Fruit fly (Drosophila melanogaster): ENCODE measurements around the gene CG6621.
A peak's percentile ranks its signal among the peaks of the same experiment; 100 is the strongest.

The CG6621 gene

dm6 chr3R:10862773-10863445 is 30.4 kb downstream of the CG6621 start, which contains the start of gene CG6574 (continued):
- peak in 1 of 2 experiments; percentile 74 for TF ChIP-seq tll (GFP tag; optimal IDR thresholded peaks at IDR 0.05)
- no peak for TF ChIP-seq CG10543 (GFP tag; optimal IDR thresholded peaks at IDR 0.05)
- peak; percentile 5 for TF ChIP-seq CG7556 (GFP tag; optimal IDR thresholded peaks at IDR 0.05)
- no peak for TF ChIP-seq CG18011 (GFP tag; optimal IDR thresholded peaks at IDR 0.05)
- TF ChIP-seq Opbp (GFP tag; IDR thresholded peaks at IDR 0.05; ENCODE audit: partially characterized antibody), result 0 out of 3 replicates have a peak, but pooled peaks have one; percentile 14
- TF ChIP-seq repo (GFP tag; optimal IDR thresholded peaks at IDR 0.05), result no peak
- no peak for TF ChIP-seq cad (GFP tag; optimal IDR thresholded peaks at IDR 0.05)
- peak; percentile 6 for TF ChIP-seq HLH54F (GFP tag; optimal IDR thresholded peaks at IDR 0.05)
- TF ChIP-seq ind (GFP tag; optimal IDR thresholded peaks at IDR 0.05), result peak; percentile 6
- TF ChIP-seq CG4854 (GFP tag; optimal IDR thresholded peaks at IDR 0.05), result peak; percentile 73
- peak; percentile 79; the same call in 3 of the 4 replicates for TF ChIP-seq chinmo (GFP tag; IDR thresholded peaks at IDR 0.05; ENCODE audit: partially characterized antibody)
- peak; percentile 38; the same call in 1 of the 3 replicates for TF ChIP-seq CG14050 (GFP tag; IDR thresholded peaks at IDR 0.05)
- TF ChIP-seq Doc3 (GFP tag; IDR thresholded peaks at IDR 0.05; ENCODE audit: partially characterized antibody), result 0 out of 3 replicates have a peak, but pooled peaks have one; percentile 6
- peak; percentile 97 for TF ChIP-seq CG10274 (GFP tag; optimal IDR thresholded peaks at IDR 0.05)
- no peak for TF ChIP-seq Fer3 (tag; optimal IDR thresholded peaks at IDR 0.05)
- peak; percentile 11 for TF ChIP-seq stwl (tag; optimal IDR thresholded peaks at IDR 0.05)
- TF ChIP-seq kah (GFP tag; optimal IDR thresholded peaks at IDR 0.05), result peak; percentile 45
- TF ChIP-seq Sox102F (GFP tag; optimal IDR thresholded peaks at IDR 0.05), result no peak
- TF ChIP-seq Usf (GFP tag; optimal IDR thresholded peaks at IDR 0.05), result no peak
- TF ChIP-seq zfh1 (GFP tag; IDR thresholded peaks at IDR 0.05), result 0 out of 3 replicates have a peak, but pooled peaks have one; percentile 18
- TF ChIP-seq Hmr (GFP tag; optimal IDR thresholded peaks at IDR 0.05), result peak; percentile 43
- TF ChIP-seq btn (GFP tag; optimal IDR thresholded peaks at IDR 0.05), result no peak
- TF ChIP-seq CG8924 (tag; optimal IDR thresholded peaks at IDR 0.05), result peak; percentile 5
- TF ChIP-seq CG17328 (GFP tag; IDR thresholded peaks at IDR 0.05), result no peak
- peak; percentile 32 for TF ChIP-seq sug (tag; optimal IDR thresholded peaks at IDR 0.05)
- TF ChIP-seq Med (GFP tag), result peak; percentile 78
- peak; percentile 98 for TF ChIP-seq CG9437 (GFP tag; optimal IDR thresholded peaks at IDR 0.05)
- TF ChIP-seq CG6254 (GFP tag; optimal IDR thresholded peaks at IDR 0.05), result peak; percentile 36
- no peak for TF ChIP-seq pita (GFP tag; optimal IDR thresholded peaks at IDR 0.05)
- peak; percentile 10 for TF ChIP-seq CG3995 (GFP tag; optimal IDR thresholded peaks at IDR 0.05)
- no peak for TF ChIP-seq CG17568 (GFP tag; optimal IDR thresholded peaks at IDR 0.05)
- TF ChIP-seq Meics (GFP tag; optimal IDR thresholded peaks at IDR 0.05), result peak; percentile 23
- no peak for TF ChIP-seq CG17612 (GFP tag; IDR thresholded peaks at IDR 0.05)
- 0 out of 3 replicates have a peak, but pooled peaks have one; percentile 2 for TF ChIP-seq HLH4C (GFP tag; IDR thresholded peaks at IDR 0.05; ENCODE audit: partially characterized antibody)
- 0 out of 2 replicates have a peak, but pooled peaks have one; percentile 5 for TF ChIP-seq E2f1 (GFP tag; IDR thresholded peaks at IDR 0.05)
- TF ChIP-seq exex (tag; optimal IDR thresholded peaks at IDR 0.05), result peak; percentile 67
- peak; percentile 38 for TF ChIP-seq pzg (GFP tag; optimal IDR thresholded peaks at IDR 0.05)
- no peak for TF ChIP-seq fd64A (GFP tag; optimal IDR thresholded peaks at IDR 0.05)
- TF ChIP-seq ci (GFP tag; IDR thresholded peaks at IDR 0.05), result peak; percentile 40; the same call in 1 of the 3 replicates
- TF ChIP-seq Adf1 (GFP tag; IDR thresholded peaks at IDR 0.05), result peak; percentile 6; the same call in 1 of the 2 replicates
- TF ChIP-seq CG10979 (tag; optimal IDR thresholded peaks at IDR 0.05), result peak; percentile 29
- TF ChIP-seq CG2129 (GFP tag; IDR thresholded peaks at IDR 0.05; ENCODE audit: partially characterized antibody), result no peak
- TF ChIP-seq CG17359 (tag; optimal IDR thresholded peaks at IDR 0.05), result peak; percentile 28
- TF ChIP-seq HmgZ (tag; optimal IDR thresholded peaks at IDR 0.05), result peak; percentile 2
- peak; percentile 6 for TF ChIP-seq CG2712 (tag; optimal IDR thresholded peaks at IDR 0.05)
- no peak; the same call in 2 of the 3 replicates for TF ChIP-seq CG6175 (GFP tag; IDR thresholded peaks at IDR 0.05)
- TF ChIP-seq trem (tag; optimal IDR thresholded peaks at IDR 0.05), result peak; percentile 41
- TF ChIP-seq Xrp1 (GFP tag; IDR thresholded peaks at IDR 0.05), result peak; percentile 22; the same call in 1 of the 2 replicates
